Worm (Caenorhabditis elegans): ENCODE data around the gene cwc-15.

The cwc-15 gene

ce11 chrV:16023559-16023958 is 408 bp downstream of the cwc-15 start:
- TF ChIP-seq unc-86 (tag; optimal IDR thresholded peaks at IDR 0.05), result no peak
- no peak for TF ChIP-seq hlh-4 (tag; optimal IDR thresholded peaks at IDR 0.05)
- TF ChIP-seq zag-1 (tag; optimal IDR thresholded peaks at IDR 0.05), result no peak
- no peak for TF ChIP-seq dpl-1 (GFP tag; optimal IDR thresholded peaks at IDR 0.05)
- no peak for TF ChIP-seq rnt-1 (tag; optimal IDR thresholded peaks at IDR 0.05)
- TF ChIP-seq mab-9 (GFP tag; IDR thresholded peaks at IDR 0.05), result no peak
- TF ChIP-seq ceh-8 (GFP tag; optimal IDR thresholded peaks at IDR 0.05), result peak; percentile 5

ce11 chrV:16024300-16024699 is 1.1 kb downstream of the cwc-15 start, which contains the start of gene T10C6.6:
TSS of gene T10C6.6 (plus strand) at chrV:16024326.
- TF ChIP-seq efl-1 (optimal IDR thresholded peaks at IDR 0.05) (no peak), efl-1 (GFP tag; optimal IDR thresholded peaks at IDR 0.05 in 1 of 2) (peak in 1 of 2 experiments; percentile 82), snu-23 (GFP tag; optimal IDR thresholded peaks at IDR 0.05) (no peak), elt-2 (tag; optimal IDR thresholded peaks at IDR 0.05) (peak; percentile 27)

DNA sequence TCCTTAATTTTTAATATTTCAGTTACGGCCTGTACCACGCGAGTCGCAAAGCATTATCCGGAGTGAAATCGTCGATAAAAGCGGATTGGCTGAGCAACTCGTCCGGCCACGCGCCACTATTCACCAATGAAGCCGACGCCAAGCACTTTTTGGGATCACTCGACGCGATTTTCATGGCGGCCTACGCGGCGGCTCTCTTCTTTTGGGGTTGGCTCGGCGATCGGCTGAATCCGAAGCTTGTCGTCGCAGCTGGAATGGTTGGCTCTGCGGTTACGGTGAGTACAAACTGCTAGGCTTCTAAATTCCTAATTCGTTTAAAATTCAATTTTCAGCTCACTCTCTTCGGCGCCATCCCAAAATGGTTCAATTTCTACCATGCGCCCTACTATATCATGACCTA is 1.8 kb downstream of the cwc-15 start:
- TF ChIP-seq lin-14 (GFP tag; optimal IDR thresholded peaks at IDR 0.05) (no peak), efl-3 (GFP tag; optimal IDR thresholded peaks at IDR 0.05) (no peak), grh-1 (GFP tag; IDR thresholded peaks at IDR 0.05) (no peak), nhr-90 (tag; optimal IDR thresholded peaks at IDR 0.05; ENCODE audit: poor library complexity) (no peak), C04F5.9 (tag; optimal IDR thresholded peaks at IDR 0.05) (no peak), zip-4 (GFP tag; optimal IDR thresholded peaks at IDR 0.05) (no peak), fkh-4 (tag; optimal IDR thresholded peaks at IDR 0.05; ENCODE audit: borderline replicate concordance) (no peak), tlp-1 (tag; optimal IDR thresholded peaks at IDR 0.05) (no peak), ceh-88 (GFP tag; IDR thresholded peaks at IDR 0.05) (no peak), ztf-11 (tag; optimal IDR thresholded peaks at IDR 0.05) (no peak)

DNA sequence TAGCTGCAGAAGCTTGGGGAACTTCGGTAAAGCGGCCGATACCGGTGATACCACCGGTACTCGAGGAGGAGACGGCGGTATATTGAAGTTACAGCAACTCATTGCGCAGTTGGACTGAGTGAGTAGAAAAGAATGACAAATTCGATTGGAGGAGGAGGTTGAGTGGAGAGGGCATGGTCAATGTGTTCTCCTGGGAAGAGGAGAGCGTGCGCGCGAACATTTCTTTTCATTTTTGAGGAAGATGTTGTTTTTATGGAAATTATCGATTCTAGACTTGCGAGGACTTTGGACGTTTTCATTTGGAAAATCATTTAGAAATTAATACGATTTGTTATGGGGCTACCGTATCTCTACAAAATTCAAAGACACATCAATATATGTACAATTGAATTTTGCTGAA is 6.1 kb downstream of the cwc-15 start:
- TF ChIP-seq nhr-11 (tag; optimal IDR thresholded peaks at IDR 0.05) (no peak), efl-1 (optimal IDR thresholded peaks at IDR 0.05) (no peak), efl-1 (GFP tag; optimal IDR thresholded peaks at IDR 0.05 in 1 of 2) (peak in 1 of 2 experiments; percentile 46), dsc-1 (tag; optimal IDR thresholded peaks at IDR 0.05) (no peak)

- no peak for TF ChIP-seq ces-1 (GFP tag; optimal IDR thresholded peaks at IDR 0.05)
- TF ChIP-seq mab-9 (GFP tag; IDR thresholded peaks at IDR 0.05), result no peak
- no peak for TF ChIP-seq pag-3 (tag; optimal IDR thresholded peaks at IDR 0.05; ENCODE audit: borderline replicate concordance, insufficient read depth)
- no peak for TF ChIP-seq sptf-1 (tag; optimal IDR thresholded peaks at IDR 0.05)
- TF ChIP-seq egl-27 (tag; optimal IDR thresholded peaks at IDR 0.05), result no peak
- no peak for TF ChIP-seq jun-1 (tag; optimal IDR thresholded peaks at IDR 0.05)
- no peak for TF ChIP-seq mdl-1 (tag; optimal IDR thresholded peaks at IDR 0.05)
- TF ChIP-seq nhr-84 (tag; optimal IDR thresholded peaks at IDR 0.05), result no peak
- no peak for TF ChIP-seq unc-86 (tag; optimal IDR thresholded peaks at IDR 0.05)
- no peak for TF ChIP-seq unc-62 (GFP tag; optimal IDR thresholded peaks at IDR 0.05)
- TF ChIP-seq nhr-85 (tag), result no peak
- TF ChIP-seq ama-1 (optimal IDR thresholded peaks at IDR 0.05), result no peak
- TF ChIP-seq F16B12.6 (tag; optimal IDR thresholded peaks at IDR 0.05), result no peak
- TF ChIP-seq lsy-2 (tag; optimal IDR thresholded peaks at IDR 0.05), result no peak
- no peak for TF ChIP-seq ets-5 (GFP tag; IDR thresholded peaks at IDR 0.05)
- no peak for TF ChIP-seq snu-23 (GFP tag; optimal IDR thresholded peaks at IDR 0.05)
- TF ChIP-seq grh-1 (GFP tag; IDR thresholded peaks at IDR 0.05), result no peak
These were observed 8.4 kb downstream of the cwc-15 start, which contains the start of gene T10C6.7 for ce11 chrV:16031571-16031970. TSS of gene T10C6.7 (minus strand) at chrV:16031713.
